Worm (Caenorhabditis elegans) whole organism, L4 larva: ENCODE data around the gene sshk-1.

Experiments
- F10B5.3 ChIP-seq: sonication (generic microtip); optimal IDR thresholded peaks from 2 replicates; lab custom pipeline; 2016; ENCODE audit warnings: mild to moderate bottlenecking, missing genetic modification characterization, missing compliant biosample characterization
- F26F4.8 ChIP-seq: fragments of 200-800 bp; sonication (Bioruptor generic); conservative IDR thresholded peaks from 2 replicates; pipeline ENCODE4 v1.3.6; 2022; ENCODE audit warnings: missing genetic modification characterization, missing compliant biosample characterization
- F37D6.2 ChIP-seq: sonication (generic microtip); optimal IDR thresholded peaks from 2 replicates; lab custom pipeline; 2016; ENCODE audit warnings: mild to moderate bottlenecking, missing genetic modification characterization, missing compliant biosample characterization
- T20F7.1 ChIP-seq: fragments of 200-800 bp; sonication (Bioruptor generic); optimal IDR thresholded peaks from 2 replicates; lab custom pipeline; 2018; ENCODE audit warnings: mild to moderate bottlenecking, missing genetic modification characterization, missing compliant biosample characterization
- T26A8.4 ChIP-seq: fragments of 200-800 bp; sonication (Bioruptor generic); IDR thresholded peaks from 2 replicates; pipeline ENCODE4 v1.3.6; 2022; ENCODE audit warnings: missing genetic modification characterization, missing compliant biosample characterization
- Y5F2A.4 ChIP-seq: fragments of 200-800 bp; sonication (Bioruptor generic); optimal IDR thresholded peaks from 2 replicates; lab custom pipeline; 2018; ENCODE audit warnings: mild to moderate bottlenecking, missing genetic modification characterization, missing compliant biosample characterization
- ZK546.5 ChIP-seq, 2 experiments: sonication (generic microtip); optimal IDR thresholded peaks; 2 replicates each; lab custom pipeline; 2017; ENCODE audit warnings: missing biosample characterization in 2 of 2, missing genetic modification characterization in 2 of 2
- aha-1 ChIP-seq: fragments of 150-350 bp; peaks from one replicate; lab custom pipeline; 2014; ENCODE audit warnings: missing biosample characterization, missing genetic modification characterization
- ama-1 ChIP-seq: fragments of 150-350 bp; optimal IDR thresholded peaks from 2 replicates; lab custom pipeline; 2014; ENCODE audit warnings: inconsistent platforms, mixed read lengths
- arid-1 ChIP-seq: fragments of 200-800 bp; sonication (Bioruptor generic); conservative IDR thresholded peaks from 2 replicates; pipeline ENCODE4 v1.3.6; 2022; ENCODE audit warnings: missing genetic modification reagents, missing genetic modification characterization, missing compliant biosample characterization
- attf-4 ChIP-seq: sonication (generic microtip); optimal IDR thresholded peaks from 3 replicates; lab custom pipeline; 2017; ENCODE audit warnings: missing biosample characterization, missing genetic modification characterization
- ceh-20 ChIP-seq: fragments of 200-800 bp; sonication (Bioruptor generic); IDR thresholded peaks from 2 replicates; pipeline ENCODE4 v1.3.6; 2022; ENCODE audit warnings: missing genetic modification reagents, missing genetic modification characterization, missing compliant biosample characterization
- ceh-28 ChIP-seq: fragments of 150-350 bp; optimal IDR thresholded peaks from 2 replicates; lab custom pipeline; 2014; ENCODE audit warnings: missing biosample characterization, missing genetic modification reagents, missing genetic modification characterization
- ceh-62 ChIP-seq: sonication (generic microtip); optimal IDR thresholded peaks from 2 replicates; lab custom pipeline; 2017; ENCODE audit warnings: missing biosample characterization, missing genetic modification characterization
- ces-1 ChIP-seq: fragments of 150-350 bp; sonication (generic microtip); optimal IDR thresholded peaks from 4 replicates; lab custom pipeline; 2014; ENCODE audit warnings: missing biosample characterization, missing genetic modification reagents, missing genetic modification characterization
- daf-16 ChIP-seq, 3 experiments: sonication (generic microtip); optimal IDR thresholded peaks; 2 replicates each; lab custom pipeline; 2016 to 2017; ENCODE audit warnings: missing genetic modification characterization in 3 of 3, missing genetic modification reagents in 3 of 3, mild to moderate bottlenecking in 2 of 3, missing compliant biosample characterization in 2 of 3, missing biosample characterization in 1 of 3, moderate library complexity in 1 of 3
- daf-19 ChIP-seq: fragments of 200-800 bp; sonication (Bioruptor generic); conservative IDR thresholded peaks from 2 replicates; pipeline ENCODE4 v1.3.6; 2022; ENCODE audit warnings: missing genetic modification characterization, missing compliant biosample characterization
- dmd-6 ChIP-seq: fragments of 200-800 bp; sonication (Bioruptor generic); IDR thresholded peaks from 2 replicates; pipeline ENCODE4 v1.3.6; 2022; ENCODE audit warnings: missing genetic modification reagents, missing genetic modification characterization, missing compliant biosample characterization
- duxl-1 ChIP-seq: sonication (generic microtip); optimal IDR thresholded peaks from 2 replicates; lab custom pipeline; 2016; ENCODE audit warnings: mild to moderate bottlenecking, missing genetic modification characterization, moderate library complexity, missing compliant biosample characterization; ENCODE audit not compliant: poor library complexity
- dve-1 ChIP-seq: sonication (generic microtip); optimal IDR thresholded peaks from 2 replicates; lab custom pipeline; 2017; ENCODE audit warnings: antibody characterized with exemption, mild to moderate bottlenecking, missing genetic modification characterization, missing compliant biosample characterization; ENCODE audit not compliant: insufficient read depth
- gei-8 ChIP-seq: fragments of 200-800 bp; sonication (Bioruptor generic); optimal IDR thresholded peaks from 2 replicates; lab custom pipeline; 2018; ENCODE audit warnings: mild to moderate bottlenecking, missing genetic modification characterization, missing compliant biosample characterization
- hlh-11 ChIP-seq: fragments of 200-800 bp; sonication (Bioruptor generic); optimal IDR thresholded peaks from 2 replicates; lab custom pipeline; 2018; ENCODE audit warnings: mild to moderate bottlenecking, missing genetic modification characterization, missing compliant biosample characterization
- hlh-30 ChIP-seq: sonication (generic microtip); optimal IDR thresholded peaks from 2 replicates; lab custom pipeline; 2017; ENCODE audit warnings: antibody characterized with exemption, mild to moderate bottlenecking, missing genetic modification characterization, missing compliant biosample characterization; ENCODE audit not compliant: insufficient read depth
- lin-1 ChIP-seq: fragments of 200-800 bp; sonication (Bioruptor generic); IDR thresholded peaks from 2 replicates; pipeline ENCODE4 v1.3.6; 2022; ENCODE audit warnings: missing genetic modification reagents, missing genetic modification characterization, missing compliant biosample characterization
- lin-15B ChIP-seq: fragments of 150-350 bp; sonication (generic microtip); optimal IDR thresholded peaks from 3 replicates; lab custom pipeline; 2014; ENCODE audit warnings: missing biosample characterization, missing genetic modification characterization
- mxl-3 ChIP-seq: fragments of 200-800 bp; sonication (Bioruptor generic); optimal IDR thresholded peaks from 2 replicates; lab custom pipeline; 2018; ENCODE audit warnings: mild to moderate bottlenecking, missing genetic modification characterization, missing compliant biosample characterization
- nhr-10 ChIP-seq: fragments of 150-350 bp; optimal IDR thresholded peaks from 2 replicates; lab custom pipeline; 2014; ENCODE audit warnings: missing biosample characterization, missing genetic modification characterization
- nhr-102 ChIP-seq: sonication (generic microtip); optimal IDR thresholded peaks from 2 replicates; lab custom pipeline; 2016; ENCODE audit warnings: mild to moderate bottlenecking, missing genetic modification characterization, moderate library complexity, missing compliant biosample characterization
- nhr-11 ChIP-seq: fragments of 150-350 bp; optimal IDR thresholded peaks from 2 replicates; lab custom pipeline; 2014; ENCODE audit warnings: missing biosample characterization, missing genetic modification characterization
- nhr-28 ChIP-seq: fragments of 150-350 bp; optimal IDR thresholded peaks from 2 replicates; lab custom pipeline; 2014; ENCODE audit warnings: missing biosample characterization, missing genetic modification characterization
- nhr-41 ChIP-seq: fragments of 200-800 bp; sonication (Bioruptor generic); IDR thresholded peaks from 2 replicates; pipeline ENCODE4 v1.3.6; 2022; ENCODE audit warnings: missing genetic modification reagents, missing genetic modification characterization, missing compliant biosample characterization
- pqm-1 ChIP-seq: sonication (generic microtip); optimal IDR thresholded peaks from 2 replicates; lab custom pipeline; 2017; ENCODE audit warnings: missing biosample characterization, missing genetic modification characterization
- saeg-2 ChIP-seq: fragments of 200-800 bp; sonication (Bioruptor generic); IDR thresholded peaks from 2 replicates; pipeline ENCODE4 v1.3.6; 2022; ENCODE audit warnings: missing genetic modification reagents, missing genetic modification characterization, missing compliant biosample characterization
- sdz-12 ChIP-seq: fragments of 200-800 bp; sonication (Bioruptor generic); optimal IDR thresholded peaks from 2 replicates; lab custom pipeline; 2018; ENCODE audit warnings: mild to moderate bottlenecking, missing genetic modification characterization, missing compliant biosample characterization
- set-16 ChIP-seq: fragments of 200-800 bp; sonication (Bioruptor generic); IDR thresholded peaks from 2 replicates; pipeline ENCODE4 v1.3.6; 2022; ENCODE audit warnings: missing genetic modification reagents, missing genetic modification characterization, missing compliant biosample characterization
- skn-1 ChIP-seq: fragments of 150-350 bp; optimal IDR thresholded peaks from 2 replicates; lab custom pipeline; 2014; ENCODE audit warnings: missing biosample characterization, missing genetic modification characterization
- spr-1 ChIP-seq: sonication (generic microtip); optimal IDR thresholded peaks from 2 replicates; lab custom pipeline; 2016; ENCODE audit warnings: mild to moderate bottlenecking, missing genetic modification characterization, missing compliant biosample characterization
- spr-3 ChIP-seq: fragments of 200-800 bp; sonication (Bioruptor generic); optimal IDR thresholded peaks from 2 replicates; lab custom pipeline; 2018; ENCODE audit warnings: mild to moderate bottlenecking, missing genetic modification characterization, missing compliant biosample characterization
- unc-62 ChIP-seq, 3 experiments: fragments of 150-350 bp in 1 of 3; sonication (generic microtip); optimal IDR thresholded peaks in 2 of 3; peaks in 1 of 3; 1 replicate in 1 of 3; 2 replicates in 2 of 3; lab custom pipeline; 2014 to 2017; ENCODE audit warnings: missing biosample characterization in 3 of 3, missing genetic modification characterization in 3 of 3, missing genetic modification reagents in 3 of 3, missing genotype in 1 of 3
- vab-7 ChIP-seq: fragments of 200-800 bp; sonication (Bioruptor generic); IDR thresholded peaks from 2 replicates; pipeline ENCODE4 v1.3.6; 2022; ENCODE audit warnings: missing genetic modification reagents, missing genetic modification characterization, missing compliant biosample characterization
- zfp-2 ChIP-seq: sonication (generic microtip); optimal IDR thresholded peaks from 2 replicates; lab custom pipeline; 2016; ENCODE audit warnings: mild to moderate bottlenecking, missing genetic modification characterization, missing compliant biosample characterization
- zip-2 ChIP-seq: fragments of 150-350 bp; optimal IDR thresholded peaks from 2 replicates; lab custom pipeline; 2014; ENCODE audit warnings: missing biosample characterization, missing genetic modification characterization
- ztf-11 ChIP-seq: fragments of 150-350 bp; optimal IDR thresholded peaks from 2 replicates; lab custom pipeline; 2014; ENCODE audit warnings: missing biosample characterization, missing genetic modification characterization
- ztf-7 ChIP-seq: fragments of 150-350 bp; optimal IDR thresholded peaks from 2 replicates; lab custom pipeline; 2014; ENCODE audit warnings: missing biosample characterization, missing genetic modification characterization

The sshk-1 gene

ce11 chrV:20778257-20778697, 37.7 kb upstream of the sshk-1 start (continued):
- TF ChIP-seq dve-1 (tag; lab: Kevin White, UChicago) = peak; percentile 99
- TF ChIP-seq daf-16 (GFP tag; optimal IDR thresholded peaks at IDR 0.05; lab: Kevin White, UChicago) = peak; percentile 80 to 84
- peak; percentile 72 for TF ChIP-seq daf-16 (tag; optimal IDR thresholded peaks at IDR 0.05; lab: Kevin White, UChicago)
- TF ChIP-seq arid-1 (GFP tag; lab: Robert Waterston, UW) = peak; percentile 83
- peak; percentile 99 for TF ChIP-seq hlh-30
- peak; percentile 71 for TF ChIP-seq T20F7.1 (GFP tag; lab: Kevin White, UChicago)
- peak; percentile 5 for TF ChIP-seq ama-1 (lab: Kevin White, UChicago)
- TF ChIP-seq ces-1 (GFP tag; lab: Kevin White, UChicago) = peak; percentile 69
- TF ChIP-seq Y5F2A.4 (GFP tag; lab: Kevin White, UChicago) = peak; percentile 44

- no peak for TF ChIP-seq attf-4 (tag; lab: Kevin White, UChicago)
- TF ChIP-seq ceh-28 (tag; lab: Kevin White, UChicago) = peak; percentile 10
- peak; percentile 22 for TF ChIP-seq dve-1 (tag; lab: Kevin White, UChicago)
- TF ChIP-seq lin-1 (GFP tag; lab: Robert Waterston, UW) = no peak
- no peak for TF ChIP-seq nhr-10 (tag; lab: Kevin White, UChicago)
- peak; percentile 13 for TF ChIP-seq pqm-1 (tag; lab: Kevin White, UChicago)
- TF ChIP-seq ama-1 (lab: Kevin White, UChicago) = peak; percentile 14
- TF ChIP-seq vab-7 (GFP tag; lab: Robert Waterston, UW) = no peak
- TF ChIP-seq zip-2 (tag; lab: Kevin White, UChicago) = no peak
- no peak for TF ChIP-seq daf-16 (GFP tag; optimal IDR thresholded peaks at IDR 0.05; lab: Kevin White, UChicago)
- TF ChIP-seq daf-16 (tag; optimal IDR thresholded peaks at IDR 0.05; lab: Kevin White, UChicago) = peak; percentile 71
- peak; percentile 2 for TF ChIP-seq mxl-3 (GFP tag; lab: Kevin White, UChicago)
- TF ChIP-seq hlh-11 (tag; lab: Kevin White, UChicago) = peak; percentile 56
- no peak for TF ChIP-seq nhr-41 (GFP tag; lab: Robert Waterston, UW)
- peak; percentile 53 for TF ChIP-seq hlh-30
- peak; percentile 48 for TF ChIP-seq nhr-28 (tag; lab: Kevin White, UChicago)
- peak; percentile 36; the same call in 1 of the 2 replicates for TF ChIP-seq dmd-6 (GFP tag; lab: Robert Waterston, UW)
These were observed 37.1 kb upstream of the sshk-1 start for ce11 chrV:20778886-20779285.

DNA sequence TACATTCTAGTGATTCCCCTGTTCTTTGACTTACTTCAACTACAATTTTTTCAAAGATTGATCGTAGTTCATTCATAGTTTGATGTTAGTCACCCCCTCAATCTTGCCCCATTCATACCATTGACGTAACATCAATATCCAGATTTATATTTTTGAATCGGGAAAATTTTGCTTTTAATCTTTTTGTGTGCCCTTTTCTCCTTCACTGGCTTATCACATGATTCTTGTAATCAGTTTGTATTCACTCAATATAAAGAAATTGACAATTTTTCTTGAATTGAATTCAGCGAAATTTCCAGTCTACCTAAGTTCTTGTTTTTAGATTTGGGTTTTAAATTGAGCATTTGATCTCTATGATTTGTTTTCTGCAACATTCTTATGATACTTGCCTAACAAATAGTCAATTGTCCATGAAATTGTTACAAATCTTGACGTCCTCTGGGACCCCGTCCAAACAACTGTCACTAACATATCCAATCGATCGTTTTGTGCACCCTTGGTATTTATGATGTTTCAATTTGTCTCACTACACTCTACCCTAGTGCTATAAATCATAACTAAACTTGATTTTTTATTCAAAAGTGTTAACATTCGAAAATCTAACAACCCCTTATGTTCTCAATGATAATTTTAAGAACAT, 36.1 kb upstream of the sshk-1 start:
- TF ChIP-seq set-16 (GFP tag; lab: Robert Waterston, UW) = no peak
- no peak for TF ChIP-seq duxl-1 (tag; lab: Kevin White, UChicago)
- no peak for TF ChIP-seq nhr-102 (tag; lab: Kevin White, UChicago)
- TF ChIP-seq F37D6.2 (tag; lab: Kevin White, UChicago) = no peak
- no peak for TF ChIP-seq lin-15B
- no peak for TF ChIP-seq saeg-2
- TF ChIP-seq nhr-11 (tag; lab: Kevin White, UChicago) = no peak
- no peak for TF ChIP-seq T26A8.4 (GFP tag; lab: Robert Waterston, UW)
- TF ChIP-seq gei-8 = no peak
- no peak for TF ChIP-seq ceh-62 (tag; lab: Kevin White, UChicago)
- TF ChIP-seq zfp-2 (tag; lab: Kevin White, UChicago) = no peak
- TF ChIP-seq hlh-11 (tag; lab: Kevin White, UChicago) = no peak
- 0 out of 2 replicates have a peak, but pooled peaks have one; percentile 41 for TF ChIP-seq ceh-20
- no peak for TF ChIP-seq daf-19
- no peak for TF ChIP-seq daf-16 (GFP tag; optimal IDR thresholded peaks at IDR 0.05; lab: Kevin White, UChicago)
- TF ChIP-seq daf-16 (tag; optimal IDR thresholded peaks at IDR 0.05; lab: Kevin White, UChicago) = peak; percentile 14
- no peak for TF ChIP-seq Y5F2A.4 (GFP tag; lab: Kevin White, UChicago)
- TF ChIP-seq spr-3 (GFP tag; lab: Kevin White, UChicago) = no peak
- no peak for TF ChIP-seq F10B5.3
- no peak for TF ChIP-seq sdz-12
- TF ChIP-seq spr-1 (tag; lab: Kevin White, UChicago) = no peak
- TF ChIP-seq ztf-11 = no peak
- TF ChIP-seq hlh-30 = peak; percentile 1
- TF ChIP-seq nhr-28 (tag; lab: Kevin White, UChicago) = peak; percentile 31
- TF ChIP-seq skn-1 = no peak
- no peak for TF ChIP-seq F26F4.8
- TF ChIP-seq ztf-7 (tag; lab: Kevin White, UChicago) = no peak
- TF ChIP-seq aha-1 (tag; lab: Kevin White, UChicago) = peak; percentile 47
- no peak for TF ChIP-seq ZK546.5 (tag; optimal IDR thresholded peaks at IDR 0.05; lab: Kevin White, UChicago)
- TF ChIP-seq unc-62 (GFP tag; optimal IDR thresholded peaks at IDR 0.05 in 1 of 2; lab: Kevin White, UChicago) = peak in 1 of 2 experiments; percentile 1
- TF ChIP-seq unc-62 (tag; optimal IDR thresholded peaks at IDR 0.05; lab: Kevin White, UChicago) = no peak
